Worm (Caenorhabditis elegans): ENCODE measurements around the gene srx-134.

ce11 chrV:13876529-13876928 is 20.3 kb upstream of the srx-134 start, which contains the start of gene T22G5.1:
- TF ChIP-seq unc-62 (GFP tag; optimal IDR thresholded peaks at IDR 0.05), result no peak
- no peak for TF ChIP-seq nhr-237 (tag; optimal IDR thresholded peaks at IDR 0.05)
- TF ChIP-seq snpc-4 (tag; optimal IDR thresholded peaks at IDR 0.05), result no peak

All from whole organism, mixed stage, embryonic.